Worm (Caenorhabditis elegans) whole organism, young adult: Measurements from ENCODE around the gene lin-49.

Experiments used
- T07F8.4 ChIP-seq: sonication (generic microtip); optimal IDR thresholded peaks from 2 replicates; lab custom pipeline; 2016; ENCODE audit warnings: mild to moderate bottlenecking, missing genetic modification characterization, moderate library complexity, missing compliant biosample characterization
- die-1 ChIP-seq: sonication (generic microtip); optimal IDR thresholded peaks from 2 replicates; lab custom pipeline; 2016; ENCODE audit warnings: missing genotype, mild to moderate bottlenecking, missing genetic modification characterization, missing compliant biosample characterization
- fkh-3 ChIP-seq: sonication (generic microtip); optimal IDR thresholded peaks from 2 replicates; lab custom pipeline; 2016; ENCODE audit warnings: mild to moderate bottlenecking, missing genetic modification characterization, missing compliant biosample characterization
- mel-28 ChIP-seq: sonication (generic microtip); optimal IDR thresholded peaks from 2 replicates; lab custom pipeline; 2016; ENCODE audit warnings: borderline replicate concordance, mild to moderate bottlenecking, missing genetic modification characterization, missing compliant biosample characterization
- snpc-3.4 ChIP-seq: sonication (generic microtip); optimal IDR thresholded peaks from 2 replicates; lab custom pipeline; 2017; ENCODE audit warnings: missing genetic modification characterization, mild to moderate bottlenecking, missing compliant biosample characterization, antibody characterized with exemption, moderate library complexity, missing genotype, missing genetic modification reagents
- unc-130 ChIP-seq: sonication (generic microtip); optimal IDR thresholded peaks from 2 replicates; lab custom pipeline; 2016; ENCODE audit warnings: missing genetic modification reagents, missing genetic modification characterization, missing compliant biosample characterization
- zim-3 ChIP-seq: sonication (generic microtip); optimal IDR thresholded peaks from 2 replicates; lab custom pipeline; 2017; ENCODE audit warnings: mild to moderate bottlenecking, missing genetic modification characterization, moderate library complexity, missing compliant biosample characterization
- ztf-25 ChIP-seq: fragments of 200-800 bp; sonication (Bioruptor generic); IDR thresholded peaks from 2 replicates; pipeline ENCODE4 v1.3.6; 2022; ENCODE audit warnings: missing genetic modification reagents, missing genetic modification characterization, missing compliant biosample characterization

- TF ChIP-seq T07F8.4 (no peak), unc-130 (GFP tag; lab: Kevin White, UChicago) (no peak), ztf-25 (GFP tag; lab: Robert Waterston, UW) (no peak), mel-28 (no peak), zim-3 (tag; lab: Kevin White, UChicago) (no peak), snpc-3.4 (tag; lab: Kevin White, UChicago) (no peak), fkh-3 (no peak), die-1 (tag; lab: Kevin White, UChicago) (no peak)
Measured at ce11 chrIV:8602877-8603276, 17.6 kb upstream of the lin-49 start, which contains the start of gene Y59H11AR.10.
